Worm (Caenorhabditis elegans): ENCODE results near the gene erp-44.2.

erp-44.2 gene

DNA sequence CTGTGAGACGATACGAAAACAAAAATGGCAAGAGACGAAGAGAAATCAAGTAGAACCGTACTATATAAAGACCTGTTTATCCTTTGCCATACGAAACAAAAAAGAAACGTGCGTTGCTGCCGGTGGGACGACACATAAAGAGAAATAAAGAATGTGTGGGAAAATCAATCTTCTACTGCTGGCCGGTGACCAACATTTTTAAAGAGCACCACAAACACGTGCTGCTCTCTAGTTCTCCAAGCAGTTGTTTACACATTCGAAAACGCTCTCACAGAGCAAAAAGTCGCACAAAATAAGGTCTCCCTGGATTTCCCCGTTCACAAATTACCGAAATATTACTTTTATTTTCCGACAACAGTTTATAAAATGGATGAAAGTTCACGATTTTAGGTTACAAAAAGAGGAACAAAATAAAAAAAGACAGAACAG is 44.9 kb downstream of the erp-44.2 start, which contains the start of gene imp-3 (continued):
- peak; percentile 69 for TF ChIP-seq nfyb-1 (GFP tag; IDR thresholded peaks at IDR 0.05)
- TF ChIP-seq Y67H2A.10 (GFP tag; conservative IDR thresholded peaks at IDR 0.05) = peak; percentile 33
- TF ChIP-seq let-526 (GFP tag; IDR thresholded peaks at IDR 0.05) = no peak
- TF ChIP-seq nhr-120 (GFP tag; IDR thresholded peaks at IDR 0.05) = no peak
- peak; percentile 46; the same call in 1 of the 2 replicates for TF ChIP-seq rcor-1 (GFP tag; IDR thresholded peaks at IDR 0.05)
- peak; percentile 22 for TF ChIP-seq nhr-80 (tag; optimal IDR thresholded peaks at IDR 0.05)
- peak; percentile 83 for TF ChIP-seq ekl-4 (GFP tag; IDR thresholded peaks at IDR 0.05)
- TF ChIP-seq xnd-1 (tag; optimal IDR thresholded peaks at IDR 0.05) = peak; percentile 23
- TF ChIP-seq ceh-40 (GFP tag; IDR thresholded peaks at IDR 0.05) = peak; percentile 76
- TF ChIP-seq snpc-4 (GFP tag; optimal IDR thresholded peaks at IDR 0.05) = no peak
- TF ChIP-seq snpc-4 (tag; optimal IDR thresholded peaks at IDR 0.05) = peak in 2 of 4 experiments; percentile 27 to 44
- no peak for TF ChIP-seq B0035.1 (tag; optimal IDR thresholded peaks at IDR 0.05)
- peak; percentile 15; the same call in 1 of the 2 replicates for TF ChIP-seq ceh-91 (GFP tag; IDR thresholded peaks at IDR 0.05)
- peak; percentile 61 for TF ChIP-seq K11D2.4 (GFP tag; IDR thresholded peaks at IDR 0.05)

- no peak for TF ChIP-seq F57A8.1 (GFP tag; optimal IDR thresholded peaks at IDR 0.05)
- no peak for TF ChIP-seq nfya-1 (tag; optimal IDR thresholded peaks at IDR 0.05; ENCODE audit: borderline replicate concordance, insufficient read depth)
- TF ChIP-seq egl-18 (GFP tag; IDR thresholded peaks at IDR 0.05) = no peak
- TF ChIP-seq Y53G8AR.9 (GFP tag; conservative IDR thresholded peaks at IDR 0.05) = no peak
- no peak for TF ChIP-seq B0261.1 (tag; optimal IDR thresholded peaks at IDR 0.05)
- no peak for TF ChIP-seq let-526 (GFP tag; IDR thresholded peaks at IDR 0.05)
- TF ChIP-seq hlh-26 (GFP tag; conservative IDR thresholded peaks at IDR 0.05) = no peak
- TF ChIP-seq F23B12.7 (tag; optimal IDR thresholded peaks at IDR 0.05; ENCODE audit: insufficient read depth) = peak; percentile 28
- TF ChIP-seq F33H1.4 (GFP tag; IDR thresholded peaks at IDR 0.05) = peak; percentile 47; the same call in 1 of the 2 replicates
- no peak for TF ChIP-seq cebp-1 (GFP tag; IDR thresholded peaks at IDR 0.05)
- peak; percentile 41 for TF ChIP-seq cebp-1 (tag; optimal IDR thresholded peaks at IDR 0.05)
- TF ChIP-seq hmg-1.2 (GFP tag; IDR thresholded peaks at IDR 0.05) = 0 out of 2 replicates have a peak, but pooled peaks have one; percentile 6
- no peak for TF ChIP-seq lir-1 (GFP tag; conservative IDR thresholded peaks at IDR 0.05)
- no peak for TF ChIP-seq nfya-2 (GFP tag; IDR thresholded peaks at IDR 0.05)
- TF ChIP-seq mcd-1 (GFP tag; IDR thresholded peaks at IDR 0.05) = peak; percentile 93
- no peak for TF ChIP-seq C06A6.2 (GFP tag; conservative IDR thresholded peaks at IDR 0.05)
- no peak for TF ChIP-seq ceh-91 (GFP tag; IDR thresholded peaks at IDR 0.05)
- no peak for TF ChIP-seq T07F8.4 (tag; optimal IDR thresholded peaks at IDR 0.05)
- TF ChIP-seq dox-1 (GFP tag; IDR thresholded peaks at IDR 0.05) = 0 out of 2 replicates have a peak, but pooled peaks have one; percentile 26
- TF ChIP-seq F39B2.1 (GFP tag; IDR thresholded peaks at IDR 0.05) = no peak
- TF ChIP-seq pbrm-1 (GFP tag; IDR thresholded peaks at IDR 0.05) = 0 out of 2 replicates have a peak, but pooled peaks have one; percentile 30
- TF ChIP-seq nhr-80 (tag; optimal IDR thresholded peaks at IDR 0.05) = no peak
- no peak for TF ChIP-seq lsy-27 (tag; optimal IDR thresholded peaks at IDR 0.05; ENCODE audit: borderline replicate concordance, insufficient read depth)
- peak; percentile 62; the same call in 1 of the 2 replicates for TF ChIP-seq nfyb-1 (GFP tag; IDR thresholded peaks at IDR 0.05)
- TF ChIP-seq snpc-1.1 (tag; optimal IDR thresholded peaks at IDR 0.05; ENCODE audit: insufficient read depth) = no peak
- no peak for TF ChIP-seq mxl-1 (tag; optimal IDR thresholded peaks at IDR 0.05)
- TF ChIP-seq ceh-58 (GFP tag; IDR thresholded peaks at IDR 0.05) = no peak
- no peak for TF ChIP-seq chd-7 (tag; optimal IDR thresholded peaks at IDR 0.05)
- no peak for TF ChIP-seq madf-10 (tag; optimal IDR thresholded peaks at IDR 0.05)
- no peak for TF ChIP-seq F52B5.7 (tag; optimal IDR thresholded peaks at IDR 0.05)
- TF ChIP-seq Y95B8A.8 (GFP tag; IDR thresholded peaks at IDR 0.05) = no peak
- TF ChIP-seq bed-1 (GFP tag; IDR thresholded peaks at IDR 0.05) = no peak
- no peak for TF ChIP-seq ztf-3 (GFP tag; optimal IDR thresholded peaks at IDR 0.05)
- peak; percentile 19 for TF ChIP-seq attf-5 (GFP tag; optimal IDR thresholded peaks at IDR 0.05)
- no peak for TF ChIP-seq unc-130 (GFP tag; optimal IDR thresholded peaks at IDR 0.05)
- no peak for TF ChIP-seq lin-54 (GFP tag; optimal IDR thresholded peaks at IDR 0.05)
Measured at ce11 chrIV:7785506-7786065, 48.9 kb downstream of the erp-44.2 start, which contains the start of gene tag-322. tag-322 (minus strand) TSS chrIV:7785556.

All from whole organism, young adult.